Worm (Caenorhabditis elegans) whole organism, young adult: ENCODE data around the gene lipl-3.

ENCODE experiments used
- F10E7.11 ChIP-seq: sonication (generic microtip); optimal IDR thresholded peaks from 2 replicates; lab custom pipeline; 2017; ENCODE audit warnings: mild to moderate bottlenecking, missing genetic modification characterization, moderate library complexity, missing compliant biosample characterization
- F33H1.4 ChIP-seq: fragments of 200-800 bp; sonication (Bioruptor generic); IDR thresholded peaks from 2 replicates; pipeline ENCODE4 v1.3.6; 2022; ENCODE audit warnings: missing genetic modification reagents, missing genetic modification characterization, missing compliant biosample characterization
- hrde-1 ChIP-seq: sonication (generic microtip); optimal IDR thresholded peaks from 2 replicates; lab custom pipeline; 2016; ENCODE audit warnings: missing genetic modification characterization, mild to moderate bottlenecking, missing compliant biosample characterization, moderate library complexity, missing genotype, missing genetic modification reagents, borderline replicate concordance
- lag-1 ChIP-seq: fragments of 200-800 bp; sonication (Bioruptor generic); IDR thresholded peaks from 2 replicates; pipeline ENCODE4 v1.3.6; 2022; ENCODE audit warnings: missing genetic modification reagents, missing genetic modification characterization, missing compliant biosample characterization

DNA sequence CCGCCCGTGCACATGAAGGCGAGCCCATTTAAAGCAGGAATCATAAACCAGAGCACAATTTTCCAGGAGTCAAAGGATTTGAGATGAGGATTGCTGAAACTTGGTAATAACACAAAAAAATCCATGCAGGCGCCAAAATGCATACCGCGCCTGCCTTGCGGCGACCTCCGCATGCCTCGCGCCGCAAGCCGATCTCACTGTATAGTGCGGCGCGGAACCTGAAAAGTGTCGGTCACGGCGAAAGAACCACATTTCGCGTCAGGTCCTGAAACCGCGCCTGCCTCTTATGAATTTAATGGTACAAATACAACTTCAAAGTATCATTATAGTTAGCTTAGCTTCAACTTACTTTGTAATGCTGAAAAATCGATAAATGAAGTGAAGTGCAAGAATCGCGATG lies 23.5 kb downstream of the lipl-3 start:
- TF ChIP-seq hrde-1 (tag; lab: Kevin White, UChicago) = no peak
- no peak for TF ChIP-seq F10E7.11
- no peak for TF ChIP-seq lag-1 (GFP tag; lab: Robert Waterston, UW)
- TF ChIP-seq F33H1.4 (GFP tag; lab: Robert Waterston, UW) = no peak
